Worm (Caenorhabditis elegans): Measurements from ENCODE around the gene Y73F8A.26.

Y73F8A.26 gene

ce11 chrIV:15435345-15435971 is 38.0 kb upstream of the Y73F8A.26 start:
- TF ChIP-seq attf-6 (GFP tag; IDR thresholded peaks at IDR 0.05) (peak; percentile 67), snpc-4 (GFP tag; optimal IDR thresholded peaks at IDR 0.05) (peak; percentile 48), snpc-4 (tag; optimal IDR thresholded peaks at IDR 0.05) (peak; percentile 30 to 94 (median 53))

- TF ChIP-seq madf-3 (GFP tag; IDR thresholded peaks at IDR 0.05) (no peak), snpc-4 (GFP tag; optimal IDR thresholded peaks at IDR 0.05) (no peak), snpc-4 (tag; optimal IDR thresholded peaks at IDR 0.05) (no peak), F57A8.1 (GFP tag; optimal IDR thresholded peaks at IDR 0.05) (no peak), ztf-26 (tag; optimal IDR thresholded peaks at IDR 0.05) (no peak), lag-1 (GFP tag; IDR thresholded peaks at IDR 0.05) (no peak), ccch-3 (GFP tag; optimal IDR thresholded peaks at IDR 0.05) (no peak), ztf-25 (GFP tag; IDR thresholded peaks at IDR 0.05) (no peak), somi-1 (GFP tag; optimal IDR thresholded peaks at IDR 0.05) (no peak), ztf-28 (GFP tag; IDR thresholded peaks at IDR 0.05) (no peak)
These were observed 32.2 kb upstream of the Y73F8A.26 start, which contains the start of gene Y73F8A.22 for ce11 chrIV:15441308-15441707. Gene Y73F8A.22 (minus strand): TSS chrIV:15441408.

ce11 chrIV:15444481-15444880 is 29.0 kb upstream of the Y73F8A.26 start, which contains the start of gene Y73F8A.23:
Gene Y73F8A.23 (minus strand): TSS chrIV:15444581.
- TF ChIP-seq snpc-1.1 (tag; optimal IDR thresholded peaks at IDR 0.05; ENCODE audit: insufficient read depth) (no peak), ceh-58 (GFP tag; IDR thresholded peaks at IDR 0.05) (no peak), ztf-25 (GFP tag; IDR thresholded peaks at IDR 0.05) (no peak), chd-7 (tag; optimal IDR thresholded peaks at IDR 0.05) (no peak), T26A5.8 (tag; optimal IDR thresholded peaks at IDR 0.05) (no peak), K11D2.4 (GFP tag; IDR thresholded peaks at IDR 0.05) (no peak), ekl-4 (GFP tag; IDR thresholded peaks at IDR 0.05) (no peak), nhr-120 (GFP tag; IDR thresholded peaks at IDR 0.05) (no peak), madf-8 (GFP tag; conservative IDR thresholded peaks at IDR 0.05) (no peak), mcd-1 (GFP tag; IDR thresholded peaks at IDR 0.05) (no peak), F57C9.4 (tag; optimal IDR thresholded peaks at IDR 0.05) (no peak), sea-2 (GFP tag; IDR thresholded peaks at IDR 0.05) (no peak), Y56A3A.18 (GFP tag; IDR thresholded peaks at IDR 0.05) (no peak), lsy-27 (tag; optimal IDR thresholded peaks at IDR 0.05; ENCODE audit: borderline replicate concordance, insufficient read depth) (no peak), C17E4.6 (GFP tag; IDR thresholded peaks at IDR 0.05) (no peak)

- TF ChIP-seq cebp-1 (GFP tag; IDR thresholded peaks at IDR 0.05): no peak
- TF ChIP-seq cebp-1 (tag; optimal IDR thresholded peaks at IDR 0.05): peak; percentile 38
- no peak for TF ChIP-seq lir-1 (GFP tag; conservative IDR thresholded peaks at IDR 0.05)
- TF ChIP-seq aptf-3 (GFP tag; IDR thresholded peaks at IDR 0.05): no peak
- TF ChIP-seq T07F8.4 (tag; optimal IDR thresholded peaks at IDR 0.05): no peak
- TF ChIP-seq Y53G8AR.9 (GFP tag; conservative IDR thresholded peaks at IDR 0.05): no peak
These were observed 20.2 kb upstream of the Y73F8A.26 start, which contains the start of gene gtf-2H4 for ce11 chrIV:15453137-15453788. Gene gtf-2H4 (minus strand): TSS chrIV:15453187.

- TF ChIP-seq let-526 (GFP tag; IDR thresholded peaks at IDR 0.05) (peak; percentile 92), madf-3 (GFP tag; IDR thresholded peaks at IDR 0.05) (peak; percentile 93), F52B5.7 (tag; optimal IDR thresholded peaks at IDR 0.05) (no peak), attf-6 (GFP tag; IDR thresholded peaks at IDR 0.05) (peak; percentile 99), cebp-2 (GFP tag; IDR thresholded peaks at IDR 0.05) (peak; percentile 89; the same call in 1 of the 2 replicates), ZK185.1 (tag; optimal IDR thresholded peaks at IDR 0.05; ENCODE audit: poor library complexity, severe bottlenecking) (no peak), ama-1 (optimal IDR thresholded peaks at IDR 0.05) (no peak), ama-1 (GFP tag; optimal IDR thresholded peaks at IDR 0.05) (no peak), C06A6.2 (GFP tag; conservative IDR thresholded peaks at IDR 0.05) (peak; percentile 94), lsy-27 (tag; optimal IDR thresholded peaks at IDR 0.05; ENCODE audit: borderline replicate concordance, insufficient read depth) (no peak), K12H6.12 (tag; optimal IDR thresholded peaks at IDR 0.05) (peak; percentile 81), nhr-27 (tag; optimal IDR thresholded peaks at IDR 0.05) (no peak), lin-40 (tag; optimal IDR thresholded peaks at IDR 0.05) (peak; percentile 98), madf-8 (GFP tag; conservative IDR thresholded peaks at IDR 0.05) (peak; percentile 52), ztf-26 (tag; optimal IDR thresholded peaks at IDR 0.05) (peak; percentile 94)
These were observed 2.0 kb upstream of the Y73F8A.26 start, which contains the start of gene ntl-11 for ce11 chrIV:15471430-15471829. Gene ntl-11 (minus strand): TSS chrIV:15471495.
